Worm (Caenorhabditis elegans) whole organism, early embryonic: ENCODE data around the gene F28G4.4.

Experiments
- B0310.2 ChIP-seq: sonication (generic microtip); optimal IDR thresholded peaks from 2 replicates; lab custom pipeline; 2016; ENCODE audit warnings: mild to moderate bottlenecking, missing genetic modification characterization, missing compliant biosample characterization
- F13C5.2 ChIP-seq: sonication (generic microtip); optimal IDR thresholded peaks from 2 replicates; lab custom pipeline; 2017; ENCODE audit warnings: mild to moderate bottlenecking, missing genetic modification characterization, inconsistent platforms, missing compliant biosample characterization
- aly-1 ChIP-seq: sonication (generic microtip); optimal IDR thresholded peaks from 2 replicates; lab custom pipeline; 2016; ENCODE audit warnings: missing genetic modification characterization, missing compliant biosample characterization
- ama-1 ChIP-seq: fragments of 150-350 bp; optimal IDR thresholded peaks from 2 replicates; lab custom pipeline; 2014
- ceh-13 ChIP-seq: fragments of 200-800 bp; sonication (Bioruptor generic); optimal IDR thresholded peaks from 2 replicates; lab custom pipeline; 2018; ENCODE audit warnings: mild to moderate bottlenecking, missing genetic modification characterization, missing compliant biosample characterization
- ceh-36 ChIP-seq: sonication (generic microtip); optimal IDR thresholded peaks from 2 replicates; lab custom pipeline; 2016; ENCODE audit warnings: missing genetic modification characterization, inconsistent platforms, missing compliant biosample characterization
- ets-7 ChIP-seq: sonication (generic microtip); optimal IDR thresholded peaks from 2 replicates; lab custom pipeline; 2016; ENCODE audit warnings: missing genotype, missing genetic modification characterization, missing compliant biosample characterization
- flt-1 ChIP-seq: fragments of 200-800 bp; sonication (Bioruptor generic); IDR thresholded peaks from 2 replicates; pipeline ENCODE4 v1.3.6; 2022; ENCODE audit warnings: missing genetic modification characterization, missing compliant biosample characterization
- hmbx-1 ChIP-seq: sonication (generic microtip); optimal IDR thresholded peaks from 2 replicates; lab custom pipeline; 2016; ENCODE audit warnings: mild to moderate bottlenecking, missing genetic modification characterization, missing compliant biosample characterization
- hmg-4 ChIP-seq: fragments of 200-800 bp; sonication (Bioruptor generic); optimal IDR thresholded peaks from 2 replicates; lab custom pipeline; 2018; ENCODE audit warnings: mild to moderate bottlenecking, missing genetic modification characterization, missing compliant biosample characterization
- hnd-1 ChIP-seq: sonication (generic microtip); optimal IDR thresholded peaks from 2 replicates; lab custom pipeline; 2016; ENCODE audit warnings: missing genetic modification characterization, missing compliant biosample characterization
- pes-1 ChIP-seq: fragments of 200-800 bp; sonication (Bioruptor generic); IDR thresholded peaks from 2 replicates; pipeline ENCODE4 v1.3.6; 2022; ENCODE audit warnings: missing genetic modification reagents, missing genetic modification characterization, missing compliant biosample characterization
- scrt-1 ChIP-seq: fragments of 200-800 bp; sonication (Bioruptor generic); IDR thresholded peaks from 2 replicates; pipeline ENCODE4 v1.3.6; 2022; ENCODE audit warnings: missing genetic modification characterization, missing compliant biosample characterization
- sea-1 ChIP-seq: fragments of 200-800 bp; sonication (Bioruptor generic); conservative IDR thresholded peaks from 2 replicates; pipeline ENCODE4 v1.3.6; 2022; ENCODE audit warnings: missing genetic modification characterization, missing compliant biosample characterization
- tbx-11 ChIP-seq: fragments of 200-800 bp; sonication (Bioruptor generic); IDR thresholded peaks from 2 replicates; pipeline ENCODE4 v1.3.6; 2022; ENCODE audit warnings: missing genetic modification characterization, missing compliant biosample characterization
- tbx-37 ChIP-seq: fragments of 200-800 bp; sonication (Bioruptor generic); conservative IDR thresholded peaks from 2 replicates; pipeline ENCODE4 v1.3.6; 2022; ENCODE audit warnings: missing genetic modification reagents, missing genetic modification characterization, missing compliant biosample characterization
- tra-4 ChIP-seq: sonication (generic microtip); optimal IDR thresholded peaks from 2 replicates; lab custom pipeline; 2017; ENCODE audit warnings: missing genetic modification characterization, missing compliant biosample characterization

F28G4.4 gene

ce11 chrV:16256395-16256794 is 29.3 kb downstream of the F28G4.4 start, which contains the start of gene bgnt-1.3:
Gene bgnt-1.3, minus strand, starts transcription at chrV:16256495.
- no peak for TF ChIP-seq pes-1 (GFP tag; lab: Robert Waterston, UW)
- TF ChIP-seq hmg-4 (GFP tag; lab: Kevin White, UChicago): no peak

ce11 chrV:16253687-16254086 is 32.0 kb downstream of the F28G4.4 start, which contains the start of gene gcy-20:
Gene gcy-20, minus strand, starts transcription at chrV:16253787.
- TF ChIP-seq hmbx-1 (tag; lab: Kevin White, UChicago) (no peak), F13C5.2 (no peak), ets-7 (tag; lab: Kevin White, UChicago) (no peak)

DNA sequence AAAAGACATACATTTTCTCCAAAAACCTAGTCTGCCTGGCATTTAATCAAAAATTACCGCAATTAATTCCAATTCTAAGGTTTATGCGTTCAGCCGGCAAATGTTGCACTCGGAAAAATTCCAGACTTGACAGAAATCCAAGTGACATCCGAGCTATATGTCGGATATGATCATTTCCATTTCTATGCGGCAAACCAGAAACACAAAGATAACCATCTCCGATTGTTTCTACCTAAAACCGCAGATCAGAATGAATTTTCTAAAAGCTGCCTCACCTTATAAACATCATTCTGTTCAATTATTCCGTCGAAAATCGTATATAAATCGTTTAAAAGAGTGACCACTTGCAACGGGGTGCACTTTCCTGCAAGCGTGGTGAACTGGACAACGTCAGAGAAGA is 36.6 kb downstream of the F28G4.4 start:
- TF ChIP-seq tbx-11 (GFP tag; lab: Robert Waterston, UW) (no peak), flt-1 (GFP tag; lab: Robert Waterston, UW) (no peak), sea-1 (GFP tag; lab: Robert Waterston, UW) (no peak), hmg-4 (GFP tag; lab: Kevin White, UChicago) (no peak), ama-1 (lab: Kevin White, UChicago) (no peak), pes-1 (GFP tag; lab: Robert Waterston, UW) (no peak), tbx-37 (GFP tag; lab: Robert Waterston, UW) (no peak), hmbx-1 (tag; lab: Kevin White, UChicago) (no peak), B0310.2 (tag; lab: Kevin White, UChicago) (no peak), ceh-36 (tag; lab: Kevin White, UChicago) (no peak), tra-4 (tag; lab: Kevin White, UChicago) (no peak), ceh-13 (GFP tag; lab: Kevin White, UChicago) (no peak), scrt-1 (GFP tag; lab: Robert Waterston, UW) (no peak), ets-7 (tag; lab: Kevin White, UChicago) (no peak), hnd-1 (tag; lab: Kevin White, UChicago) (no peak), aly-1 (no peak), F13C5.2 (no peak)

- TF ChIP-seq tbx-37 (GFP tag; lab: Robert Waterston, UW) (no peak), sea-1 (GFP tag; lab: Robert Waterston, UW) (no peak), tra-4 (tag; lab: Kevin White, UChicago) (no peak), scrt-1 (GFP tag; lab: Robert Waterston, UW) (no peak), flt-1 (GFP tag; lab: Robert Waterston, UW) (no peak), B0310.2 (tag; lab: Kevin White, UChicago) (no peak), aly-1 (no peak), tbx-11 (GFP tag; lab: Robert Waterston, UW) (no peak), hnd-1 (tag; lab: Kevin White, UChicago) (no peak), ceh-13 (GFP tag; lab: Kevin White, UChicago) (no peak), pes-1 (GFP tag; lab: Robert Waterston, UW) (no peak), hmbx-1 (tag; lab: Kevin White, UChicago) (no peak), ceh-36 (tag; lab: Kevin White, UChicago) (no peak), hmg-4 (GFP tag; lab: Kevin White, UChicago) (no peak), F13C5.2 (no peak)
Observed at ce11 chrV:16246579-16246978, 39.1 kb downstream of the F28G4.4 start, which contains the start of gene srh-95. Gene srh-95, plus strand, starts transcription at chrV:16246879.

- TF ChIP-seq sea-1 (GFP tag; lab: Robert Waterston, UW) (no peak), ets-7 (tag; lab: Kevin White, UChicago) (no peak), hmg-4 (GFP tag; lab: Kevin White, UChicago) (no peak), ceh-13 (GFP tag; lab: Kevin White, UChicago) (no peak), B0310.2 (tag; lab: Kevin White, UChicago) (no peak), tbx-11 (GFP tag; lab: Robert Waterston, UW) (no peak), ama-1 (lab: Kevin White, UChicago) (no peak), tra-4 (tag; lab: Kevin White, UChicago) (no peak), ceh-36 (tag; lab: Kevin White, UChicago) (no peak), flt-1 (GFP tag; lab: Robert Waterston, UW) (no peak), scrt-1 (GFP tag; lab: Robert Waterston, UW) (no peak), aly-1 (no peak), hmbx-1 (tag; lab: Kevin White, UChicago) (no peak), tbx-37 (GFP tag; lab: Robert Waterston, UW) (no peak), pes-1 (GFP tag; lab: Robert Waterston, UW) (no peak), F13C5.2 (no peak)
Observed at ce11 chrV:16244078-16244477, 41.6 kb downstream of the F28G4.4 start, which contains the start of gene srh-104. Gene srh-104, minus strand, starts transcription at chrV:16244178.

DNA sequence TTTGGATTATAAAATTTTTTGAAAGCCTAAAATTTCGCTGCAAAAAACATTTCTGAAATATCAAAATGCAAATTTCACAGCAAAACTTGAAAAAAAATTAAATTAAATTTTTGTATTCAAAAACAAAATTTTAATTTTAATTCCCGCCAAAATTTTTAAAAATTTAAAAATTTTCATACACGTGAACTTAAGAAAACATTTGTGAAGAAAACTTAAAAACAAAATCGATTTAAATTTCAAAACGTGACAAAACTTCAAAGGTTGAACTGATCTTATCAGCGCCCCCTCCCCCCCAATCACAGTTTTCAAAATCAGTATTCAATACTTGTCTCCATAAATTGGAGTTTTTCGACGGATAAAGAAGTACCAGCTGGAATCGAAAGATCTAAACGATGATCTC is 48.5 kb downstream of the F28G4.4 start, which contains the start of gene F21H7.5:
F21H7.5 (plus strand) TSS at position 301 of the 400 bp plus-strand sequence.
- TF ChIP-seq tbx-37 (GFP tag; lab: Robert Waterston, UW) (no peak), hmg-4 (GFP tag; lab: Kevin White, UChicago) (no peak), ceh-13 (GFP tag; lab: Kevin White, UChicago) (no peak), aly-1 (no peak), hnd-1 (tag; lab: Kevin White, UChicago) (no peak), B0310.2 (tag; lab: Kevin White, UChicago) (no peak), ets-7 (tag; lab: Kevin White, UChicago) (no peak)

DNA sequence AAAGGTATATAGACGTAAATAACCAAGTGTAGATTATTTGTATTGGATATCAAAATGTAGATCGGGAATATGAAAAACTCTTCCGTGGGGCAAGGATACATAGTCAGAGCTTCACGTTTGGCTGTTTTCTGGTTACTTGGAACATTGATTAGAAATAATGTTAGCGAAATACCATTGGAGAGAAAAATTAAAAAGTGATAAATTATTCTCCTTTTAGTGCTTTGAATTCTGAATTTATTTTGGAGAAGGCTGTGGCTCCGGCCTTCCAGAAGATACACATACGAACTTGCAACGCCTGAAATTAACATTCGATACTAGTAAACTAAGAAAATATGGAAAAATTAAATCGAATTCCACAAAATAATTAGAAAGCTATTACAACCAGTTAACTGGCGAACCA is 50.0 kb downstream of the F28G4.4 start, which contains the start of gene srh-98:
srh-98 (minus strand) TSS at position 101 of the 400 bp plus-strand sequence.
- TF ChIP-seq F13C5.2 (no peak), flt-1 (GFP tag; lab: Robert Waterston, UW) (no peak), ets-7 (tag; lab: Kevin White, UChicago) (no peak), B0310.2 (tag; lab: Kevin White, UChicago) (no peak), sea-1 (GFP tag; lab: Robert Waterston, UW) (no peak), pes-1 (GFP tag; lab: Robert Waterston, UW) (no peak), tbx-11 (GFP tag; lab: Robert Waterston, UW) (no peak), ama-1 (lab: Kevin White, UChicago) (no peak), aly-1 (no peak), scrt-1 (GFP tag; lab: Robert Waterston, UW) (no peak), hmg-4 (GFP tag; lab: Kevin White, UChicago) (no peak), ceh-36 (tag; lab: Kevin White, UChicago) (no peak), tbx-37 (GFP tag; lab: Robert Waterston, UW) (no peak), tra-4 (tag; lab: Kevin White, UChicago) (no peak), ceh-13 (GFP tag; lab: Kevin White, UChicago) (no peak), hmbx-1 (tag; lab: Kevin White, UChicago) (no peak), hnd-1 (tag; lab: Kevin White, UChicago) (no peak)
